Fruit fly (Drosophila melanogaster) whole organism, prepupa: ENCODE results near the gene Reps.

Experiments used
- CG10631 ChIP-seq: fragments of 200-800 bp; sonication (Bioruptor generic); optimal IDR thresholded peaks from 2 replicates; lab custom pipeline; 2016; ENCODE audit warnings: missing biosample characterization, missing genetic modification characterization
- CG10669 ChIP-seq: fragments of 200-800 bp; sonication (Bioruptor generic); optimal IDR thresholded peaks from 3 replicates; lab custom pipeline; 2018; ENCODE audit warnings: missing biosample characterization, mild to moderate bottlenecking, missing genetic modification characterization, moderate library complexity
- CG11294 ChIP-seq: fragments of 200-800 bp; sonication (Bioruptor generic); IDR thresholded peaks from 2 replicates; pipeline ENCODE4 v1.3.6; 2022; ENCODE audit warnings: missing biosample characterization, missing genetic modification characterization
- CG11902 ChIP-seq: fragments of 200-800 bp; sonication (Bioruptor generic); optimal IDR thresholded peaks from 3 replicates; lab custom pipeline; 2016; ENCODE audit warnings: missing biosample characterization, missing genetic modification characterization
- CG15336 ChIP-seq: fragments of 200-800 bp; sonication (Bioruptor generic); IDR thresholded peaks from 2 replicates; pipeline ENCODE4 v1.3.6; 2022; ENCODE audit warnings: missing biosample characterization, missing genetic modification characterization
- CG3032 ChIP-seq: fragments of 200-800 bp; optimal IDR thresholded peaks from 2 replicates; lab custom pipeline; 2019; ENCODE audit warnings: missing biosample characterization, mild to moderate bottlenecking, missing genetic modification characterization, moderate library complexity
- CG31627 ChIP-seq: fragments of 200-800 bp; sonication (Bioruptor generic); optimal IDR thresholded peaks from 3 replicates; lab custom pipeline; 2016; ENCODE audit warnings: missing biosample characterization, missing genetic modification characterization
- CG32006 ChIP-seq: fragments of 200-800 bp; sonication (Bioruptor generic); optimal IDR thresholded peaks from 3 replicates; lab custom pipeline; 2017; ENCODE audit warnings: missing biosample characterization, mild to moderate bottlenecking, missing genetic modification characterization
- CG3919 ChIP-seq: fragments of 200-800 bp; sonication (Bioruptor generic); optimal IDR thresholded peaks from 3 replicates; lab custom pipeline; 2016; ENCODE audit warnings: missing biosample characterization, missing genetic modification characterization
- CG4318 ChIP-seq: fragments of 200-800 bp; sonication (Bioruptor generic); optimal IDR thresholded peaks from 3 replicates; lab custom pipeline; 2017; ENCODE audit warnings: missing biosample characterization, mild to moderate bottlenecking, missing genetic modification characterization
- CG6163 ChIP-seq: fragments of 200-800 bp; sonication (Bioruptor generic); IDR thresholded peaks from 3 replicates; pipeline ENCODE4 v1.3.6; 2022; ENCODE audit warnings: missing biosample characterization, missing genetic modification characterization
- CG6276 ChIP-seq: fragments of 200-800 bp; sonication (Bioruptor generic); optimal IDR thresholded peaks from 2 replicates; lab custom pipeline; 2017; ENCODE audit warnings: missing biosample characterization, mild to moderate bottlenecking, missing genetic modification characterization
- CG6792 ChIP-seq: fragments of 200-800 bp; sonication (Bioruptor generic); optimal IDR thresholded peaks from 3 replicates; lab custom pipeline; 2016; ENCODE audit warnings: missing biosample characterization, missing genetic modification characterization
- CG6808 ChIP-seq: fragments of 200-800 bp; sonication (Bioruptor generic); optimal IDR thresholded peaks from 3 replicates; lab custom pipeline; 2017; ENCODE audit warnings: missing biosample characterization, missing genetic modification characterization, mild to moderate bottlenecking, moderate library complexity, missing genetic modification reagents
- CG6854 ChIP-seq: fragments of 200-800 bp; sonication (Bioruptor generic); optimal IDR thresholded peaks from 2 replicates; lab custom pipeline; 2017; ENCODE audit warnings: missing biosample characterization, mild to moderate bottlenecking, missing genetic modification characterization
- CG7368 ChIP-seq: fragments of 200-800 bp; sonication (Bioruptor generic); optimal IDR thresholded peaks from 3 replicates; lab custom pipeline; 2016; ENCODE audit warnings: missing biosample characterization, missing genetic modification characterization
- CG8119 ChIP-seq: fragments of 200-800 bp; sonication (Bioruptor generic); IDR thresholded peaks from 3 replicates; pipeline ENCODE4 v1.3.6; 2022; ENCODE audit warnings: missing biosample characterization, missing genetic modification characterization
- CG8319 ChIP-seq: fragments of 200-800 bp; sonication (Bioruptor generic); optimal IDR thresholded peaks from 3 replicates; lab custom pipeline; 2016; ENCODE audit warnings: missing biosample characterization, missing genetic modification characterization
- CG8632 ChIP-seq: fragments of 200-800 bp; sonication (Bioruptor generic); optimal IDR thresholded peaks from 3 replicates; lab custom pipeline; 2016; ENCODE audit warnings: missing biosample characterization, missing genetic modification characterization
- CG9139 ChIP-seq: fragments of 200-800 bp; sonication (Bioruptor generic); optimal IDR thresholded peaks from 3 replicates; lab custom pipeline; 2017; ENCODE audit warnings: missing biosample characterization, mild to moderate bottlenecking, missing genetic modification characterization
- Eip75B ChIP-seq: fragments of 200-800 bp; sonication (Bioruptor generic); optimal IDR thresholded peaks from 3 replicates; lab custom pipeline; 2016; ENCODE audit warnings: missing biosample characterization, missing genetic modification characterization
- Eip78C ChIP-seq: fragments of 200-800 bp; sonication (Bioruptor generic); peaks from one replicate; lab custom pipeline; 2016; ENCODE audit warnings: missing biosample characterization, missing genetic modification characterization
- Eip93F ChIP-seq: fragments of 200-800 bp; sonication (Bioruptor generic); optimal IDR thresholded peaks from 2 replicates; lab custom pipeline; 2016; ENCODE audit warnings: missing biosample characterization, mild to moderate bottlenecking, missing genetic modification characterization
- Ets96B ChIP-seq: fragments of 200-800 bp; optimal IDR thresholded peaks from 2 replicates; lab custom pipeline; 2019; ENCODE audit warnings: missing biosample characterization, mild to moderate bottlenecking, missing genetic modification characterization, moderate library complexity
- Gug ChIP-seq: fragments of 200-800 bp; sonication (Bioruptor generic); IDR thresholded peaks from 2 replicates; pipeline ENCODE4 v1.3.6; 2022; ENCODE audit warnings: missing biosample characterization, missing genetic modification characterization
- Hr38 ChIP-seq: sonication (Bioruptor generic); optimal IDR thresholded peaks from 2 replicates; lab custom pipeline; 2016; ENCODE audit warnings: missing biosample characterization, missing genetic modification characterization
- Hr39 ChIP-seq: fragments of 200-800 bp; sonication (Bioruptor generic); optimal IDR thresholded peaks from 2 replicates; lab custom pipeline; 2016; ENCODE audit warnings: missing biosample characterization, missing genetic modification characterization
- Hr4 ChIP-seq: fragments of 200-800 bp; sonication (Bioruptor generic); optimal IDR thresholded peaks from 3 replicates; lab custom pipeline; 2016; ENCODE audit warnings: missing biosample characterization, missing genetic modification characterization
- Lpt ChIP-seq: fragments of 200-800 bp; sonication (Bioruptor generic); optimal IDR thresholded peaks from 3 replicates; lab custom pipeline; 2016; ENCODE audit warnings: missing biosample characterization, missing genetic modification characterization
- Met ChIP-seq: fragments of 200-800 bp; sonication (Bioruptor generic); optimal IDR thresholded peaks from 3 replicates; lab custom pipeline; 2016; ENCODE audit warnings: missing biosample characterization, missing genetic modification characterization
- OdsH ChIP-seq: fragments of 200-800 bp; sonication (Bioruptor generic); optimal IDR thresholded peaks from 3 replicates; lab custom pipeline; 2016; ENCODE audit warnings: missing biosample characterization, missing genetic modification characterization
- Smox ChIP-seq: fragments of 200-800 bp; sonication (Bioruptor generic); optimal IDR thresholded peaks from 3 replicates; lab custom pipeline; 2016; ENCODE audit warnings: missing biosample characterization, missing genetic modification characterization
- Sox102F ChIP-seq: fragments of 200-800 bp; sonication (Bioruptor generic); optimal IDR thresholded peaks from 2 replicates; lab custom pipeline; 2016; ENCODE audit warnings: missing biosample characterization, mild to moderate bottlenecking, missing genetic modification characterization
- Sox15 ChIP-seq: fragments of 200-800 bp; sonication (Bioruptor generic); optimal IDR thresholded peaks from 3 replicates; lab custom pipeline; 2016; ENCODE audit warnings: missing biosample characterization, missing genetic modification characterization
- achi ChIP-seq: fragments of 200-800 bp; sonication (Bioruptor generic); optimal IDR thresholded peaks from 3 replicates; lab custom pipeline; 2016; ENCODE audit warnings: missing biosample characterization, missing genetic modification characterization
- cyc ChIP-seq: fragments of 200-800 bp; sonication (Bioruptor generic); optimal IDR thresholded peaks from 3 replicates; lab custom pipeline; 2016; ENCODE audit warnings: missing biosample characterization, missing genetic modification characterization
- dac ChIP-seq: fragments of 200-800 bp; sonication (Bioruptor generic); optimal IDR thresholded peaks from 2 replicates; lab custom pipeline; 2017; ENCODE audit warnings: missing biosample characterization, mild to moderate bottlenecking, missing genetic modification characterization
- dsx ChIP-seq: fragments of 200-800 bp; optimal IDR thresholded peaks from 3 replicates; lab custom pipeline; 2019; ENCODE audit warnings: missing biosample characterization, mild to moderate bottlenecking, missing genetic modification characterization, moderate library complexity; ENCODE audit not compliant: poor library complexity, severe bottlenecking
- eg ChIP-seq: fragments of 200-800 bp; sonication (Bioruptor generic); IDR thresholded peaks from 3 replicates; pipeline ENCODE4 v1.3.6; 2022; ENCODE audit warnings: missing biosample characterization, missing genetic modification characterization
- fd59A ChIP-seq: fragments of 200-800 bp; sonication (Bioruptor generic); optimal IDR thresholded peaks from 2 replicates; lab custom pipeline; 2017; ENCODE audit warnings: missing biosample characterization, mild to moderate bottlenecking, missing genetic modification characterization, missing genetic modification reagents
- fd85E ChIP-seq: fragments of 200-800 bp; sonication (Bioruptor generic); optimal IDR thresholded peaks from 3 replicates; lab custom pipeline; 2016; ENCODE audit warnings: missing biosample characterization, missing genetic modification characterization
- fkh ChIP-seq: fragments of 200-800 bp; sonication (Bioruptor generic); optimal IDR thresholded peaks from 3 replicates; lab custom pipeline; 2017; ENCODE audit warnings: missing biosample characterization, mild to moderate bottlenecking, missing genetic modification characterization, moderate library complexity
- lz ChIP-seq: fragments of 200-800 bp; sonication (Bioruptor generic); optimal IDR thresholded peaks from 3 replicates; lab custom pipeline; 2016; ENCODE audit warnings: missing biosample characterization, missing genetic modification characterization
- net ChIP-seq: fragments of 200-800 bp; sonication (Bioruptor generic); optimal IDR thresholded peaks from 3 replicates; lab custom pipeline; 2016; ENCODE audit warnings: missing biosample characterization, missing genetic modification characterization
- pdm3 ChIP-seq: fragments of 200-800 bp; sonication (Bioruptor generic); optimal IDR thresholded peaks from 3 replicates; lab custom pipeline; 2016; ENCODE audit warnings: missing biosample characterization, missing genetic modification characterization
- salr ChIP-seq, 2 experiments: fragments of 200-800 bp; sonication (Bioruptor generic); optimal IDR thresholded peaks; 3 replicates each; lab custom pipeline; 2016 to 2018; ENCODE audit warnings: missing biosample characterization in 2 of 2, missing genetic modification characterization in 2 of 2, mild to moderate bottlenecking in 1 of 2
- spab ChIP-seq: fragments of 200-800 bp; sonication (Bioruptor generic); optimal IDR thresholded peaks from 2 replicates; lab custom pipeline; 2017; ENCODE audit warnings: missing biosample characterization, mild to moderate bottlenecking, missing genetic modification characterization, missing genetic modification reagents
- ss ChIP-seq, 2 experiments: fragments of 200-800 bp; sonication (Bioruptor generic); optimal IDR thresholded peaks; 2 replicates in 1 of 2; 3 replicates in 1 of 2; lab custom pipeline; 2017 to 2018; ENCODE audit warnings: mild to moderate bottlenecking in 2 of 2, missing biosample characterization in 2 of 2, missing genetic modification characterization in 2 of 2, moderate library complexity in 1 of 2
- svp ChIP-seq: fragments of 200-800 bp; sonication (Bioruptor generic); peaks from one replicate; lab custom pipeline; 2016; ENCODE audit warnings: missing biosample characterization, missing genetic modification characterization
- topi ChIP-seq: fragments of 200-800 bp; sonication (Bioruptor generic); optimal IDR thresholded peaks from 3 replicates; lab custom pipeline; 2016; ENCODE audit warnings: missing biosample characterization, missing genetic modification characterization
- vri ChIP-seq: fragments of 200-800 bp; sonication (Bioruptor generic); optimal IDR thresholded peaks from 3 replicates; lab custom pipeline; 2016; ENCODE audit warnings: missing biosample characterization, mild to moderate bottlenecking, missing genetic modification characterization

The Reps gene

DNA sequence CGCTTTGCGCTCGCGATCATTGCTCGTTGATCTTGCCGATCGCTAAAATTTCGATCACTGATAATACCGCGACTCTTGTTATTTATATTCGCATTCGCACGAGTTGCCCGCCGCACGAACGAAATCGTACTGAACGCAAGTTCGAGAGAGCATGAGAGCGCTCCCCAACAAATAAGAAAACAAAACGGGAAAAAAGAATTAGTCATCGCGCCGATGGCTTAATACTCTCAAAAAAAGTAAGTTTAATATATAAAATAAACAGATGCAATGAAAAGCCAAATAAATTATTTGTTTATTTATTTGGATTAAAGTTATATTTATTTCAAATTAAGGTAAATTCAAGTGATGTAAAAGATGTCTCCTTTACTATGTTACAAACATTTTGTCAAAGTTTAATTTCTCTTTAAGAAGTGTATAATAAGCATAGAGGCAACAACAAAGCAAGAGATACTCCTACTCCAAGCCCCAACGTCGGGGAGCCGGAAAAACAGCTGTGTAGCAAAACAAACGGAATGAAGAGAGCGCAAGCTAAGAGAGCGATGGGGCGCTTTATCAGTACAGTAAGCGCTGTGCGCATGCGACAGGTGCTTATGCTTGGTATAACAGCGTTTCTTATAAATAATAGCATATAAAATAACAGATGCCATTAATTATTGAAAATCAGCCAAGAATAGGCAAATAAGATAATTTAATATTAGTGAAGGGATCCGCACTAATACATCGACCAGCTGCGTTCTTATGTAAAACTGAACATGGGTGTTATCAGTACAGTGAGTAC, 48.9 kb downstream of the Reps start:
- TF ChIP-seq Hr38 (no peak), CG6792 (GFP tag; lab: Kevin White, UChicago) (peak; percentile 73), CG6163 (peak; percentile 63), Lpt (peak; percentile 54), Eip75B (GFP tag; lab: Kevin White, UChicago) (peak; percentile 80), ss (GFP tag; optimal IDR thresholded peaks at IDR 0.05; lab: Kevin White, UChicago) (peak; percentile 88 to 91), Met (GFP tag; lab: Kevin White, UChicago) (peak; percentile 82), CG32006 (GFP tag; lab: Kevin White, UChicago) (peak; percentile 86), CG6808 (peak; percentile 78), CG31627 (GFP tag; lab: Kevin White, UChicago) (peak; percentile 66), CG10631 (GFP tag; lab: Kevin White, UChicago) (peak; percentile 70), svp (GFP tag; lab: Kevin White, UChicago) (peak; percentile 94), lz (peak; percentile 62), Hr4 (peak; percentile 77), CG11294 (GFP tag; lab: Robert Waterston, UW) (peak; percentile 17; the same call in 1 of the 2 replicates), CG8319 (peak; percentile 43), vri (GFP tag; lab: Kevin White, UChicago) (peak; percentile 56), cyc (GFP tag; lab: Kevin White, UChicago) (peak; percentile 55), Ets96B (tag; lab: Kevin White, UChicago) (peak; percentile 77), fkh (peak; percentile 64), eg (GFP tag; lab: Robert Waterston, UW) (peak; percentile 66), CG15336 (GFP tag; lab: Robert Waterston, UW) (peak; percentile 71), Sox102F (GFP tag; lab: Kevin White, UChicago) (peak; percentile 69), achi (GFP tag; lab: Kevin White, UChicago) (peak; percentile 66), CG6276 (GFP tag; lab: Kevin White, UChicago) (peak; percentile 73), OdsH (GFP tag; lab: Kevin White, UChicago) (peak; percentile 79), Smox (peak; percentile 68), topi (peak; percentile 81), Hr39 (GFP tag; lab: Kevin White, UChicago) (peak; percentile 67), Eip93F (GFP tag; lab: Kevin White, UChicago) (no peak), CG7368 (GFP tag; lab: Kevin White, UChicago) (peak; percentile 71), salr (GFP tag; optimal IDR thresholded peaks at IDR 0.05; lab: Kevin White, UChicago) (peak; percentile 47 to 82), dac (GFP tag; lab: Kevin White, UChicago) (peak; percentile 3), CG8119 (GFP tag; lab: Robert Waterston, UW) (peak; percentile 84), spab (GFP tag; lab: Kevin White, UChicago) (peak; percentile 74), Eip78C (GFP tag; lab: Kevin White, UChicago) (peak; percentile 96), dsx (peak; percentile 82), Gug (peak; percentile 20; the same call in 1 of the 2 replicates), CG10669 (GFP tag; lab: Kevin White, UChicago) (peak; percentile 74), CG6854 (GFP tag; lab: Kevin White, UChicago) (peak; percentile 80), pdm3 (peak; percentile 75), CG11902 (peak; percentile 47), CG9139 (peak; percentile 76), fd85E (GFP tag; lab: Kevin White, UChicago) (no peak), fd59A (GFP tag; lab: Kevin White, UChicago) (peak; percentile 60), CG8632 (GFP tag; lab: Kevin White, UChicago) (peak; percentile 60), CG3032 (tag; lab: Kevin White, UChicago) (peak; percentile 81), Sox15 (peak; percentile 69), CG4318 (GFP tag; lab: Kevin White, UChicago) (peak; percentile 23), CG3919 (peak; percentile 79), net (peak; percentile 52)
